Worm (Caenorhabditis elegans): ENCODE data around the gene sex-1.

ce11 chrX:10227217-10227616 is 22.0 kb upstream of the sex-1 start:
- TF ChIP-seq scrt-1 (GFP tag; IDR thresholded peaks at IDR 0.05) = no peak
- no peak for TF ChIP-seq tbx-37 (GFP tag; conservative IDR thresholded peaks at IDR 0.05)
- TF ChIP-seq hnd-1 (tag; optimal IDR thresholded peaks at IDR 0.05) = no peak
- no peak for TF ChIP-seq flt-1 (GFP tag; IDR thresholded peaks at IDR 0.05)
